Fruit fly (Drosophila melanogaster) whole organism, embryonic: ENCODE measurements around the gene Bsg.
A peak's percentile ranks its signal among the peaks of the same experiment; 100 is the strongest.

Experiments
- ATbp ChIP-seq: fragments of 200-800 bp; sonication (Bioruptor generic); optimal IDR thresholded peaks from 2 replicates; lab custom pipeline; 2017; ENCODE audit warnings: missing biosample characterization, mild to moderate bottlenecking, missing genetic modification characterization, missing genetic modification reagents
- Atf3 ChIP-seq: fragments of 200-800 bp; sonication (Bioruptor generic); optimal IDR thresholded peaks from 3 replicates; lab custom pipeline; 2016; ENCODE audit warnings: missing biosample characterization, missing genetic modification characterization
- CG1024 ChIP-seq: fragments of 200-800 bp; sonication (Bioruptor generic); IDR thresholded peaks from 2 replicates; pipeline ENCODE4 v1.3.6; 2022; ENCODE audit warnings: missing biosample characterization, missing genetic modification characterization
- CG12744 ChIP-seq: fragments of 200-800 bp; sonication (Bioruptor generic); optimal IDR thresholded peaks from 2 replicates; lab custom pipeline; 2016; ENCODE audit warnings: missing biosample characterization, missing genetic modification characterization
- CG13775 ChIP-seq: fragments of 200-800 bp; sonication (Bioruptor generic); optimal IDR thresholded peaks from 3 replicates; lab custom pipeline; 2017; ENCODE audit warnings: missing biosample characterization, mild to moderate bottlenecking, missing genetic modification characterization
- CG14860 ChIP-seq: fragments of 200-800 bp; sonication (Bioruptor generic); IDR thresholded peaks from 3 replicates; pipeline ENCODE4 v1.3.6; 2022; ENCODE audit warnings: missing biosample characterization, missing genetic modification characterization; ENCODE audit not compliant: partially characterized antibody
- CG15011 ChIP-seq: fragments of 200-800 bp; sonication (Bioruptor generic); optimal IDR thresholded peaks from 3 replicates; lab custom pipeline; 2018; ENCODE audit warnings: missing biosample characterization, mild to moderate bottlenecking, missing genetic modification characterization
- CG1529 ChIP-seq: fragments of 200-800 bp; sonication (Bioruptor generic); optimal IDR thresholded peaks from 3 replicates; lab custom pipeline; 2018; ENCODE audit warnings: missing biosample characterization, missing genetic modification characterization
- CG16779 ChIP-seq: fragments of 200-800 bp; sonication (Bioruptor generic); IDR thresholded peaks from 2 replicates; pipeline ENCODE4 v1.3.6; 2022; ENCODE audit warnings: missing biosample characterization, missing genetic modification characterization
- CG2199 ChIP-seq: fragments of 200-800 bp; sonication (Bioruptor generic); IDR thresholded peaks from 3 replicates; pipeline ENCODE4 v1.3.6; 2022; ENCODE audit warnings: missing biosample characterization, missing genetic modification characterization
- CG31365 ChIP-seq: fragments of 200-800 bp; sonication (Bioruptor generic); optimal IDR thresholded peaks from 2 replicates; lab custom pipeline; 2018; ENCODE audit warnings: missing biosample characterization, mild to moderate bottlenecking, missing genetic modification characterization
- CG4617 ChIP-seq: fragments of 200-800 bp; sonication (Bioruptor generic); optimal IDR thresholded peaks from 3 replicates; lab custom pipeline; 2016; ENCODE audit warnings: missing biosample characterization, missing genetic modification characterization, borderline replicate concordance
- CG4707 ChIP-seq: fragments of 200-800 bp; sonication (Bioruptor generic); optimal IDR thresholded peaks from 2 replicates; lab custom pipeline; 2018; ENCODE audit warnings: missing biosample characterization, mild to moderate bottlenecking, missing genetic modification characterization, moderate library complexity
- CG7786 ChIP-seq: fragments of 200-800 bp; sonication (Bioruptor generic); optimal IDR thresholded peaks from 2 replicates; lab custom pipeline; 2016; ENCODE audit warnings: missing biosample characterization, missing genetic modification characterization
- CG8089 ChIP-seq: fragments of 200-800 bp; sonication (Bioruptor generic); optimal IDR thresholded peaks from 3 replicates; lab custom pipeline; 2016; ENCODE audit warnings: missing biosample characterization, missing genetic modification characterization
- CG8478 ChIP-seq: fragments of >200 bp; optimal IDR thresholded peaks from 2 replicates; lab custom pipeline; 2018
- CG8765 ChIP-seq: fragments of 200-800 bp; sonication (Bioruptor generic); IDR thresholded peaks from 2 replicates; pipeline ENCODE4 v1.3.6; 2022; ENCODE audit warnings: missing biosample characterization, missing genetic modification characterization
- CHES-1-like ChIP-seq: fragments of 200-800 bp; sonication (Bioruptor generic); optimal IDR thresholded peaks from 2 replicates; lab custom pipeline; 2016; ENCODE audit warnings: missing biosample characterization, missing genetic modification characterization
- D19B ChIP-seq: fragments of 200-800 bp; sonication (Bioruptor generic); optimal IDR thresholded peaks from 2 replicates; lab custom pipeline; 2017; ENCODE audit warnings: missing biosample characterization, mild to moderate bottlenecking, missing genetic modification characterization
- Dp ChIP-seq: fragments of 200-800 bp; sonication (Bioruptor generic); optimal IDR thresholded peaks from 2 replicates; lab custom pipeline; 2018; ENCODE audit warnings: missing biosample characterization, mild to moderate bottlenecking, missing genetic modification characterization, moderate library complexity
- Ets65A ChIP-seq: fragments of 200-800 bp; sonication (Bioruptor generic); peaks from one replicate; lab custom pipeline; 2016; ENCODE audit warnings: missing biosample characterization, missing genetic modification characterization
- HLH54F ChIP-seq: fragments of 200-800 bp; sonication (Bioruptor generic); optimal IDR thresholded peaks from 3 replicates; lab custom pipeline; 2016; ENCODE audit warnings: missing biosample characterization, missing genetic modification characterization
- HmgD ChIP-seq: fragments of 200-800 bp; sonication (Bioruptor generic); optimal IDR thresholded peaks from 3 replicates; lab custom pipeline; 2016; ENCODE audit warnings: missing biosample characterization, missing genetic modification characterization
- NFAT ChIP-seq: fragments of 200-800 bp; sonication (Bioruptor generic); IDR thresholded peaks from 2 replicates; pipeline ENCODE4 v1.3.6; 2022; ENCODE audit warnings: missing biosample characterization, missing genetic modification characterization
- Oaz ChIP-seq: fragments of 200-800 bp; sonication (Bioruptor generic); IDR thresholded peaks from 2 replicates; pipeline ENCODE4 v1.3.6; 2022; ENCODE audit warnings: missing biosample characterization, missing genetic modification characterization
- Optix ChIP-seq: fragments of 200-800 bp; sonication (Bioruptor generic); IDR thresholded peaks from 3 replicates; pipeline ENCODE4 v1.3.6; 2022; ENCODE audit warnings: missing biosample characterization, missing genetic modification characterization
- Sin3A ChIP-seq: fragments of >200 bp; optimal IDR thresholded peaks from 2 replicates; lab custom pipeline; 2018
- Taf1 ChIP-seq: fragments of 200-800 bp; sonication (Bioruptor generic); IDR thresholded peaks from 2 replicates; pipeline ENCODE4 v1.3.6; 2022; ENCODE audit warnings: missing biosample characterization, missing genetic modification characterization
- Trl ChIP-seq, 3 experiments: fragments of >200 bp in 2 of 3; fragments of 200-800 bp in 1 of 3; sonication (Bioruptor generic) in 1 of 3; optimal IDR thresholded peaks; 2 replicates in 1 of 3; 3 replicates in 2 of 3; lab custom pipeline; 2016 to 2017; ENCODE audit warnings: missing biosample characterization in 1 of 3, missing genetic modification characterization in 1 of 3
- Xrp1 ChIP-seq: fragments of 200-800 bp; sonication (Bioruptor generic); IDR thresholded peaks from 2 replicates; pipeline ENCODE4 v1.3.6; 2022; ENCODE audit warnings: missing biosample characterization, missing genetic modification characterization
- YL-1 ChIP-seq: fragments of 200-800 bp; sonication (Bioruptor generic); optimal IDR thresholded peaks from 3 replicates; lab custom pipeline; 2017; ENCODE audit warnings: missing biosample characterization, mild to moderate bottlenecking, missing genetic modification characterization
- abd-A ChIP-seq: fragments of 200-800 bp; sonication (Bioruptor generic); optimal IDR thresholded peaks from 3 replicates; lab custom pipeline; 2019; ENCODE audit warnings: missing biosample characterization, mild to moderate bottlenecking, missing genetic modification characterization, moderate library complexity
- ash1 ChIP-seq: fragments of 200-800 bp; sonication (Bioruptor generic); optimal IDR thresholded peaks from 2 replicates; lab custom pipeline; 2018; ENCODE audit warnings: missing biosample characterization, mild to moderate bottlenecking, missing genetic modification characterization
- bowl ChIP-seq: fragments of 200-800 bp; sonication (Bioruptor generic); IDR thresholded peaks from 2 replicates; pipeline ENCODE4 v1.3.6; 2022; ENCODE audit warnings: missing biosample characterization, missing genetic modification characterization
- btn ChIP-seq: fragments of 200-800 bp; sonication (Bioruptor generic); optimal IDR thresholded peaks from 2 replicates; lab custom pipeline; 2016; ENCODE audit warnings: missing biosample characterization, missing genetic modification characterization
- cg ChIP-seq: fragments of 200-800 bp; sonication (Bioruptor generic); optimal IDR thresholded peaks from 3 replicates; lab custom pipeline; 2019; ENCODE audit warnings: missing biosample characterization, mild to moderate bottlenecking, missing genetic modification characterization, moderate library complexity
- danr ChIP-seq: fragments of 200-800 bp; sonication (Bioruptor generic); IDR thresholded peaks from 2 replicates; pipeline ENCODE4 v1.3.6; 2022; ENCODE audit warnings: missing biosample characterization, missing genetic modification characterization
- h ChIP-seq: fragments of >200 bp; optimal IDR thresholded peaks from 2 replicates; lab custom pipeline; 2017
- hbn ChIP-seq: fragments of 200-800 bp; sonication (Bioruptor generic); IDR thresholded peaks from 2 replicates; pipeline ENCODE4 v1.3.6; 2022; ENCODE audit warnings: missing biosample characterization, missing genetic modification characterization; ENCODE audit not compliant: partially characterized antibody
- knrl ChIP-seq: fragments of 200-800 bp; sonication (Bioruptor generic); IDR thresholded peaks from 3 replicates; pipeline ENCODE4 v1.3.6; 2022; ENCODE audit warnings: missing biosample characterization, missing genetic modification characterization; ENCODE audit not compliant: partially characterized antibody
- lov ChIP-seq, 2 experiments: fragments of 200-800 bp in 1 of 2; fragments of >200 bp in 1 of 2; sonication (Bioruptor generic) in 1 of 2; IDR thresholded peaks in 1 of 2; optimal IDR thresholded peaks in 1 of 2; 2 replicates in 1 of 2; 3 replicates in 1 of 2; pipeline versions ENCODE4 v1.3.6 to Lab custom; 2017 to 2022; ENCODE audit warnings: missing biosample characterization in 1 of 2, missing genetic modification characterization in 1 of 2
- nau ChIP-seq: fragments of 200-800 bp; sonication (Bioruptor generic); optimal IDR thresholded peaks from 3 replicates; lab custom pipeline; 2017; ENCODE audit warnings: missing biosample characterization, mild to moderate bottlenecking, missing genetic modification characterization, missing genetic modification reagents
- pb ChIP-seq: fragments of 200-800 bp; sonication (Bioruptor generic); optimal IDR thresholded peaks from 3 replicates; lab custom pipeline; 2016; ENCODE audit warnings: missing biosample characterization, missing genetic modification characterization
- prd ChIP-seq, 3 experiments: fragments of >200 bp in 2 of 3; fragments of 200-800 bp in 1 of 3; sonication (Bioruptor generic) in 1 of 3; optimal IDR thresholded peaks in 2 of 3; IDR thresholded peaks in 1 of 3; 2 replicates in 2 of 3; 3 replicates in 1 of 3; pipeline versions ENCODE4 v1.3.6 to Lab custom; 2017 to 2022; ENCODE audit warnings: missing biosample characterization in 1 of 3, missing genetic modification characterization in 1 of 3
- pzg ChIP-seq: fragments of 200-800 bp; sonication (Bioruptor generic); optimal IDR thresholded peaks from 3 replicates; lab custom pipeline; 2018; ENCODE audit warnings: missing biosample characterization, mild to moderate bottlenecking, missing genetic modification characterization, moderate library complexity
- salm ChIP-seq: fragments of 200-800 bp; sonication (Bioruptor generic); optimal IDR thresholded peaks from 2 replicates; lab custom pipeline; 2018; ENCODE audit warnings: missing biosample characterization, mild to moderate bottlenecking, missing genetic modification characterization
- shn ChIP-seq: fragments of 200-800 bp; sonication (Bioruptor generic); optimal IDR thresholded peaks from 3 replicates; lab custom pipeline; 2016; ENCODE audit warnings: missing biosample characterization, missing genetic modification characterization
- ssp ChIP-seq: fragments of 200-800 bp; sonication (Bioruptor generic); IDR thresholded peaks from 2 replicates; pipeline ENCODE4 v1.3.6; 2022; ENCODE audit warnings: missing biosample characterization, missing genetic modification characterization
- trem ChIP-seq: fragments of 200-800 bp; optimal IDR thresholded peaks from 3 replicates; lab custom pipeline; 2019; ENCODE audit warnings: missing biosample characterization, mild to moderate bottlenecking, missing genetic modification characterization, moderate library complexity
- unpg ChIP-seq: fragments of 200-800 bp; sonication (Bioruptor generic); optimal IDR thresholded peaks from 3 replicates; lab custom pipeline; 2018; ENCODE audit warnings: missing biosample characterization, mild to moderate bottlenecking, missing genetic modification characterization, moderate library complexity

Gene Bsg

dm6 chr2L:8156682-8157081, 73.5 kb downstream of the Bsg start (continued):
- TF ChIP-seq Atf3 (peak; percentile 8), HmgD (GFP tag; lab: Kevin White, UChicago) (peak; percentile 9), CG8478 (lab: Kevin White, UChicago) (no peak), Dp (GFP tag; lab: Kevin White, UChicago) (peak; percentile 33), cg (GFP tag; lab: Kevin White, UChicago) (no peak), CG4707 (GFP tag; lab: Kevin White, UChicago) (no peak), CG1529 (GFP tag; lab: Kevin White, UChicago) (no peak), lov (optimal IDR thresholded peaks at IDR 0.05; lab: Kevin White, UChicago) (no peak), lov (GFP tag; IDR thresholded peaks at IDR 0.05; lab: Robert Waterston, UW) (0 out of 3 replicates have a peak, but pooled peaks have one; percentile 45), CG31365 (tag; lab: Kevin White, UChicago) (no peak), Ets65A (peak; percentile 91), btn (peak; percentile 21), CG14860 (GFP tag; lab: Robert Waterston, UW) (peak; percentile 13; the same call in 1 of the 3 replicates), knrl (GFP tag; lab: Robert Waterston, UW) (no peak), Oaz (GFP tag; lab: Robert Waterston, UW) (no peak), CG12744 (peak; percentile 10), h (no peak), CG2199 (GFP tag; lab: Robert Waterston, UW) (peak; percentile 55; the same call in 1 of the 3 replicates), shn (GFP tag; lab: Kevin White, UChicago) (peak; percentile 62), ssp (no peak; the same call in 1 of the 2 replicates), unpg (GFP tag; lab: Kevin White, UChicago) (peak; percentile 74), danr (GFP tag; lab: Robert Waterston, UW) (peak; percentile 43; the same call in 1 of the 2 replicates), CG13775 (peak; percentile 73), HLH54F (GFP tag; lab: Kevin White, UChicago) (peak; percentile 76), YL-1 (GFP tag; lab: Kevin White, UChicago) (peak; percentile 81), CG7786 (GFP tag; lab: Kevin White, UChicago) (peak; percentile 62), CG1024 (GFP tag; lab: Robert Waterston, UW) (0 out of 2 replicates have a peak, but pooled peaks have one; percentile 8), abd-A (peak; percentile 51), CG8765 (peak; percentile 49; the same call in 1 of the 2 replicates), CG15011 (GFP tag; lab: Kevin White, UChicago) (peak; percentile 16), CG8089 (GFP tag; lab: Kevin White, UChicago) (peak; percentile 28), prd (optimal IDR thresholded peaks at IDR 0.05; lab: Kevin White, UChicago) (no peak), prd (GFP tag; IDR thresholded peaks at IDR 0.05; lab: Robert Waterston, UW) (peak; percentile 73), CHES-1-like (GFP tag; lab: Kevin White, UChicago) (peak; percentile 71), Taf1 (GFP tag; lab: Robert Waterston, UW) (peak; percentile 83), trem (peak; percentile 63), Sin3A (lab: Kevin White, UChicago) (peak; percentile 62), ATbp (no peak), nau (GFP tag; lab: Kevin White, UChicago) (peak; percentile 57), NFAT (GFP tag; lab: Robert Waterston, UW) (peak; percentile 38), ash1 (no peak), Optix (peak; percentile 48; the same call in 1 of the 3 replicates), Xrp1 (peak; percentile 72), pb (GFP tag; lab: Kevin White, UChicago) (peak; percentile 37), salm (tag; lab: Kevin White, UChicago) (peak; percentile 25), pzg (GFP tag; lab: Kevin White, UChicago) (peak; percentile 76), CG16779 (GFP tag; lab: Robert Waterston, UW) (no peak), hbn (GFP tag; lab: Robert Waterston, UW) (no peak), D19B (GFP tag; lab: Kevin White, UChicago) (peak; percentile 37), bowl (no peak), CG4617 (GFP tag; lab: Kevin White, UChicago) (peak; percentile 80), Trl (optimal IDR thresholded peaks at IDR 0.05; lab: Kevin White, UChicago) (no peak), Trl (GFP tag; optimal IDR thresholded peaks at IDR 0.05; lab: Kevin White, UChicago) (peak; percentile 77)
